Worm (Caenorhabditis elegans) whole organism, L1 larva: ENCODE data around the gene C17H12.2.

ENCODE experiments used
- C04F5.9 ChIP-seq: sonication (generic microtip); optimal IDR thresholded peaks from 2 replicates; lab custom pipeline; 2016; ENCODE audit warnings: missing genetic modification characterization, missing compliant biosample characterization
- C34B4.2 ChIP-seq: sonication (generic microtip); optimal IDR thresholded peaks from 2 replicates; lab custom pipeline; 2017; ENCODE audit warnings: mild to moderate bottlenecking, missing genetic modification characterization, missing compliant biosample characterization
- alr-1 ChIP-seq: fragments of 200-800 bp; sonication (Bioruptor generic); optimal IDR thresholded peaks from 2 replicates; lab custom pipeline; 2018; ENCODE audit warnings: borderline replicate concordance, mild to moderate bottlenecking, missing genetic modification characterization, missing compliant biosample characterization
- aly-2 ChIP-seq: fragments of 150-350 bp; optimal IDR thresholded peaks from 2 replicates; lab custom pipeline; 2014; ENCODE audit warnings: missing biosample characterization, missing genetic modification characterization
- ceh-82 ChIP-seq, 3 experiments: fragments of 150-350 bp in 1 of 3; sonication (generic microtip) in 2 of 3; optimal IDR thresholded peaks; 2 replicates each; lab custom pipeline; 2014 to 2017; ENCODE audit warnings: missing biosample characterization in 3 of 3, missing genetic modification characterization in 3 of 3
- egl-27 ChIP-seq, 2 experiments: fragments of 150-350 bp in 1 of 2; sonication (generic microtip); optimal IDR thresholded peaks; 3 replicates each; lab custom pipeline; 2017 to 2018; ENCODE audit warnings: missing biosample characterization in 2 of 2, missing genetic modification characterization in 2 of 2, missing genetic modification reagents in 2 of 2
- elt-2 ChIP-seq: sonication (generic microtip); optimal IDR thresholded peaks from 2 replicates; lab custom pipeline; 2016; ENCODE audit warnings: missing genetic modification characterization, mild to moderate bottlenecking, inconsistent platforms, missing compliant biosample characterization, missing genetic modification reagents
- ets-5 ChIP-seq: fragments of 200-800 bp; sonication (Bioruptor generic); IDR thresholded peaks from 2 replicates; pipeline ENCODE4 v1.3.6; 2022; ENCODE audit warnings: missing genetic modification characterization, missing compliant biosample characterization
- fkh-4 ChIP-seq: sonication (generic microtip); optimal IDR thresholded peaks from 2 replicates; lab custom pipeline; 2016; ENCODE audit warnings: missing compliant biosample characterization, missing genetic modification characterization, borderline replicate concordance
- fkh-8 ChIP-seq: sonication (generic microtip); optimal IDR thresholded peaks from 2 replicates; lab custom pipeline; 2016; ENCODE audit warnings: mild to moderate bottlenecking, missing genetic modification characterization, missing compliant biosample characterization
- fos-1 ChIP-seq: fragments of 150-350 bp; optimal IDR thresholded peaks from 2 replicates; lab custom pipeline; 2014; ENCODE audit warnings: missing biosample characterization, missing genetic modification characterization
- hlh-17 ChIP-seq: fragments of 200-800 bp; sonication (Bioruptor generic); optimal IDR thresholded peaks from 2 replicates; lab custom pipeline; 2018; ENCODE audit warnings: missing genetic modification characterization, mild to moderate bottlenecking, missing compliant biosample characterization, moderate library complexity, borderline replicate concordance
- hpl-2 ChIP-seq: fragments of 150-350 bp; optimal IDR thresholded peaks from 2 replicates; lab custom pipeline; 2014; ENCODE audit warnings: missing biosample characterization, missing genetic modification reagents, missing genetic modification characterization
- irx-1 ChIP-seq: sonication (generic microtip); optimal IDR thresholded peaks from 2 replicates; lab custom pipeline; 2016; ENCODE audit warnings: missing genetic modification characterization, missing compliant biosample characterization
- isw-1 ChIP-seq: fragments of 200-800 bp; sonication (Bioruptor generic); IDR thresholded peaks from 2 replicates; pipeline ENCODE4 v1.3.6; 2022; ENCODE audit warnings: missing genetic modification characterization, missing compliant biosample characterization
- lin-35 ChIP-seq, 2 experiments: fragments of 150-350 bp; optimal IDR thresholded peaks; 2 replicates each; lab custom pipeline; 2014; ENCODE audit warnings: missing biosample characterization in 2 of 2, missing genetic modification characterization in 2 of 2, missing genetic modification reagents in 2 of 2
- lsy-2 ChIP-seq, 2 experiments: fragments of 150-350 bp; optimal IDR thresholded peaks; 2 replicates each; lab custom pipeline; 2014; ENCODE audit warnings: missing biosample characterization in 2 of 2, missing genetic modification characterization in 2 of 2
- mab-9 ChIP-seq: fragments of 200-800 bp; sonication (Bioruptor generic); IDR thresholded peaks from 2 replicates; pipeline ENCODE4 v1.3.6; 2022; ENCODE audit warnings: missing genetic modification reagents, missing genetic modification characterization, missing compliant biosample characterization
- mdl-1 ChIP-seq, 2 experiments: fragments of 150-350 bp; optimal IDR thresholded peaks; 2 replicates each; lab custom pipeline; 2014 to 2017; ENCODE audit warnings: missing biosample characterization in 2 of 2, missing genetic modification characterization in 2 of 2, inconsistent platforms in 1 of 2
- mep-1 ChIP-seq: fragments of 150-350 bp; optimal IDR thresholded peaks from 2 replicates; lab custom pipeline; 2014; ENCODE audit warnings: missing biosample characterization, missing genetic modification characterization
- nhr-11 ChIP-seq: fragments of 150-350 bp; optimal IDR thresholded peaks from 2 replicates; lab custom pipeline; 2014; ENCODE audit warnings: missing biosample characterization, missing genetic modification characterization
- nhr-237 ChIP-seq: fragments of 150-350 bp; optimal IDR thresholded peaks from 2 replicates; lab custom pipeline; 2014; ENCODE audit warnings: missing biosample characterization, missing genetic modification characterization
- nhr-28 ChIP-seq: fragments of 150-350 bp; optimal IDR thresholded peaks from 2 replicates; lab custom pipeline; 2014; ENCODE audit warnings: missing biosample characterization, missing genetic modification characterization
- nhr-71 ChIP-seq: sonication (generic microtip); optimal IDR thresholded peaks from 2 replicates; lab custom pipeline; 2016; ENCODE audit warnings: mild to moderate bottlenecking, missing genetic modification characterization, moderate library complexity, missing compliant biosample characterization
- nhr-84 ChIP-seq: sonication (generic microtip); optimal IDR thresholded peaks from 2 replicates; lab custom pipeline; 2017; ENCODE audit warnings: missing biosample characterization, missing genetic modification characterization
- pqm-1 ChIP-seq: sonication (generic microtip); optimal IDR thresholded peaks from 3 replicates; lab custom pipeline; 2017; ENCODE audit warnings: missing biosample characterization, missing genetic modification characterization
- tlp-1 ChIP-seq: fragments of 150-350 bp; optimal IDR thresholded peaks from 2 replicates; lab custom pipeline; 2014; ENCODE audit warnings: missing biosample characterization, missing genetic modification characterization
- unc-130 ChIP-seq: fragments of 150-350 bp; optimal IDR thresholded peaks from 2 replicates; lab custom pipeline; 2017; ENCODE audit warnings: missing biosample characterization, missing genetic modification characterization, inconsistent platforms
- unc-30 ChIP-seq: sonication (generic microtip); optimal IDR thresholded peaks from 2 replicates; lab custom pipeline; 2017; ENCODE audit warnings: missing biosample characterization, missing genetic modification characterization
- unc-62 ChIP-seq: fragments of 150-350 bp; optimal IDR thresholded peaks from 2 replicates; lab custom pipeline; 2014; ENCODE audit warnings: missing biosample characterization, missing genetic modification reagents, missing genetic modification characterization
- unc-86 ChIP-seq: sonication (generic microtip); optimal IDR thresholded peaks from 2 replicates; lab custom pipeline; 2016; ENCODE audit warnings: missing genetic modification characterization, missing compliant biosample characterization
- xbp-1 ChIP-seq: sonication (generic microtip); optimal IDR thresholded peaks from 2 replicates; lab custom pipeline; 2016; ENCODE audit warnings: missing genetic modification characterization, missing compliant biosample characterization
- zip-4 ChIP-seq: fragments of 200-800 bp; sonication (Bioruptor generic); optimal IDR thresholded peaks from 2 replicates; lab custom pipeline; 2018; ENCODE audit warnings: mild to moderate bottlenecking, missing genetic modification characterization, moderate library complexity, missing compliant biosample characterization

C17H12.2 gene

DNA sequence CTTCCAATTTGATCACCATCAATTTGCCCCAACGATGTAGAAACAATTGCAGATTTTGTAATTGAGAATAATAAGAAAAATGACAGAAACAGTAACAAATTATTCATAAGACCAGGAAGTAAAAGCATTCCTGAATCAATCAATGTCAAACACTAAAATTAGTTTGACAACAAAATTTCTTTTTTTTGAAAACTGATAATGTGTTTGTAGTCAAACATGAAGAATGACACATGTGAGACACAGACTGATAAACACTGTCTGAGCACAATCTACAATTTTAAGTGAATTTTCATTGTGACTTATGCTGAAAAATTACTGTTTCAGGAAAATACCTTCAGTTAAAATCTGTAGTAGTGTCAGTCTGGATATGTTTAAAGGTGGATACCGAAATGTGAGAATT is 11.8 kb upstream of the C17H12.2 start, which contains the start of the genes cest-4 and C17H12.11:
Gene cest-4 (minus strand): TSS at position 206 of the 400 bp plus-strand sequence.
Gene C17H12.11 (plus strand): TSS at position 256 of the 400 bp plus-strand sequence.
- peak; percentile 5 for TF ChIP-seq pqm-1 (tag; lab: Kevin White, UChicago)
- TF ChIP-seq fkh-8 (tag; lab: Kevin White, UChicago) = no peak
- no peak for TF ChIP-seq mdl-1 (tag; optimal IDR thresholded peaks at IDR 0.05; lab: Kevin White, UChicago)
- no peak for TF ChIP-seq lsy-2 (tag; optimal IDR thresholded peaks at IDR 0.05; lab: Kevin White, UChicago)
- peak; percentile 55 for TF ChIP-seq elt-2 (tag; lab: Kevin White, UChicago)
- no peak for TF ChIP-seq nhr-84 (tag; lab: Kevin White, UChicago)
- TF ChIP-seq lin-35 (GFP tag; optimal IDR thresholded peaks at IDR 0.05; lab: Kevin White, UChicago) = peak in 1 of 2 experiments; percentile 23

DNA sequence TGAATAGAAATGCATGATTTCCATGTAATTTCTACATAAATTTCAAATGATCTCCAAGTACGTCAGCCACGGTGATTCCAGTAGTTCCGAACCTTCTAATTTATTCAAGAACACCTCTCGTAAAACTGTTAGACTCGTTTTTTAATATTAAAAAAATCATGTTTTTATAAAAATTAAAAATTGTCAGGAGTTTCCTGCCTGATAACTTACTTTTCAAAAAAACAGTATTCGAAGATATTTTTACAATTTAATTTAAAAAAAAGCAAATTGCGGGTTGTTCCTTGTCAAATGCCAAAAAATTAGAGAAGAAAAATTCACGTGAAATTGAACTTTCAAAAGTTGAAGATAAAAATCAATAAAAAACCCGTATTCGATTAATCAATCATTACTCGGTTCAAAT is 5.2 kb upstream of the C17H12.2 start, which contains the start of the genes C17H12.3 and C17H12.12:
Gene C17H12.3 (minus strand): TSS at position 101 of the 400 bp plus-strand sequence.
Gene C17H12.12 (plus strand): TSS at position 396 of the 400 bp plus-strand sequence.
- no peak for TF ChIP-seq fkh-8 (tag; lab: Kevin White, UChicago)
- TF ChIP-seq elt-2 (tag; lab: Kevin White, UChicago) = no peak
- TF ChIP-seq unc-62 (GFP tag; lab: Kevin White, UChicago) = no peak
- no peak for TF ChIP-seq hpl-2 (GFP tag; lab: Kevin White, UChicago)
- TF ChIP-seq ets-5 = no peak
- no peak for TF ChIP-seq egl-27 (tag; optimal IDR thresholded peaks at IDR 0.05; lab: Kevin White, UChicago)
- no peak for TF ChIP-seq tlp-1 (tag; lab: Kevin White, UChicago)
- TF ChIP-seq ceh-82 (tag; optimal IDR thresholded peaks at IDR 0.05; lab: Kevin White, UChicago) = no peak
- TF ChIP-seq fkh-4 (tag; lab: Kevin White, UChicago) = no peak
- TF ChIP-seq nhr-71 (tag; lab: Kevin White, UChicago) = no peak
- TF ChIP-seq irx-1 (tag; lab: Kevin White, UChicago) = no peak
- no peak for TF ChIP-seq xbp-1 (tag; lab: Kevin White, UChicago)
- TF ChIP-seq isw-1 (GFP tag; lab: Robert Waterston, UW) = no peak
- no peak for TF ChIP-seq aly-2 (tag; lab: Kevin White, UChicago)
- TF ChIP-seq fos-1 (tag; lab: Kevin White, UChicago) = no peak
- no peak for TF ChIP-seq nhr-28 (tag; lab: Kevin White, UChicago)
- TF ChIP-seq alr-1 = no peak
- TF ChIP-seq unc-30 = no peak
- TF ChIP-seq, all 84 proteins: peak for 0

DNA sequence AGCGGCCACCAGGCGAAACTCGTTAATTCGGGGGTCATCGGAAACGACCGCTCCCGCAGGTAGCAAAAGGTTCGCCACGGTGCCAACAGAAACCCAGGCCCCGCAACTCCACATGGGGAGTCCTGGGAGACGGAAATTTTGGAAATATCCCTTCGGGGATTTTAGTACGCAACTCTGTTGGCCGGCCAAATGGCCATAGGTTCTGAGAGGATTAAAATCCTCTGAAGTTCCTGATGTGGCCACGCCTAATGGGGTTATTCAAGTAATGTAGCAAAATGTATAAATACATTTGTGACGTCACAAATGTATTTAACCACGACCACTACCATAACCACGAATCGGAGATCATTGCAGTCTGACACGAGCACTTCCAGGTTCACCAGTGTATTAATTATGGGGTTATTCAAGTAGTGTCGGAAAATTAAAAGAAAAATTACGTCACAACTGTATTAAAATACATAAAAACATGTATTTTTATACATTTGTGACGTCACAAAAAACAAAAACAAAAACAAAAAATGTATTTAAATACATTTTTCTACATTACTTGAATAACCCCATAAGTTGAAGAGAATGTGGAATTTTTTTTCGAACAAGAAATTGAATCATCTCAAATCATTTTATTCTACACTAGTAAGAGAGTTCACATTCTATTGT is 3.1 kb upstream of the C17H12.2 start:
- no peak for TF ChIP-seq pqm-1 (tag; lab: Kevin White, UChicago)
- no peak for TF ChIP-seq fkh-4 (tag; lab: Kevin White, UChicago)
- TF ChIP-seq mdl-1 (tag; optimal IDR thresholded peaks at IDR 0.05; lab: Kevin White, UChicago) = no peak
- no peak for TF ChIP-seq isw-1 (GFP tag; lab: Robert Waterston, UW)
- TF ChIP-seq nhr-28 (tag; lab: Kevin White, UChicago) = no peak
- no peak for TF ChIP-seq C34B4.2
- TF ChIP-seq C04F5.9 (tag; lab: Kevin White, UChicago) = no peak
- no peak for TF ChIP-seq mab-9 (GFP tag; lab: Robert Waterston, UW)
- TF ChIP-seq nhr-11 (tag; lab: Kevin White, UChicago) = no peak
- TF ChIP-seq zip-4 = no peak
- TF ChIP-seq hlh-17 (GFP tag; lab: Kevin White, UChicago) = no peak
- no peak for TF ChIP-seq mep-1 (tag; lab: Kevin White, UChicago)
- TF ChIP-seq unc-86 (tag; lab: Kevin White, UChicago) = no peak
- no peak for TF ChIP-seq nhr-237
- TF ChIP-seq unc-130 = no peak
